Worm (Caenorhabditis elegans) whole organism, late embryonic: ENCODE measurements around the gene BE10.3.

ENCODE experiments used
- K02D7.2 ChIP-seq: sonication (generic microtip); optimal IDR thresholded peaks from 2 replicates; lab custom pipeline; 2017; ENCODE audit warnings: mild to moderate bottlenecking, missing genetic modification characterization, missing compliant biosample characterization
- ahr-1 ChIP-seq: sonication (generic microtip); optimal IDR thresholded peaks from 2 replicates; lab custom pipeline; 2016; ENCODE audit warnings: missing genetic modification characterization, missing compliant biosample characterization
- ceh-18 ChIP-seq: sonication (generic microtip); optimal IDR thresholded peaks from 2 replicates; lab custom pipeline; 2016; ENCODE audit warnings: missing genetic modification characterization, missing compliant biosample characterization
- ceh-19 ChIP-seq: fragments of 200-800 bp; sonication (Bioruptor generic); optimal IDR thresholded peaks from 2 replicates; lab custom pipeline; 2018; ENCODE audit warnings: mild to moderate bottlenecking, missing genetic modification characterization, missing compliant biosample characterization
- ceh-24 ChIP-seq: sonication (generic microtip); optimal IDR thresholded peaks from 2 replicates; lab custom pipeline; 2016; ENCODE audit warnings: mild to moderate bottlenecking, missing genetic modification characterization, missing compliant biosample characterization
- ceh-30 ChIP-seq: fragments of 150-350 bp; optimal IDR thresholded peaks from 2 replicates; lab custom pipeline; 2014; ENCODE audit warnings: missing biosample characterization, missing genetic modification characterization
- ceh-6 ChIP-seq: fragments of 200-800 bp; sonication (Bioruptor generic); optimal IDR thresholded peaks from 2 replicates; lab custom pipeline; 2018; ENCODE audit warnings: mild to moderate bottlenecking, missing genetic modification characterization, missing compliant biosample characterization
- ceh-9 ChIP-seq: sonication (generic microtip); optimal IDR thresholded peaks from 2 replicates; lab custom pipeline; 2016; ENCODE audit warnings: mild to moderate bottlenecking, missing genetic modification characterization, inconsistent platforms, missing compliant biosample characterization
- ets-4 ChIP-seq: sonication (generic microtip); optimal IDR thresholded peaks from 2 replicates; lab custom pipeline; 2016; ENCODE audit warnings: missing genetic modification characterization, missing compliant biosample characterization
- fax-1 ChIP-seq: sonication (generic microtip); optimal IDR thresholded peaks from 2 replicates; lab custom pipeline; 2016; ENCODE audit warnings: missing genotype, missing genetic modification characterization, missing compliant biosample characterization
- gmeb-2 ChIP-seq: sonication (generic microtip); optimal IDR thresholded peaks from 2 replicates; lab custom pipeline; 2016; ENCODE audit warnings: missing genetic modification characterization, inconsistent platforms, missing compliant biosample characterization
- hlh-15 ChIP-seq: sonication (generic microtip); optimal IDR thresholded peaks from 2 replicates; lab custom pipeline; 2016; ENCODE audit warnings: missing genetic modification characterization, missing compliant biosample characterization
- hlh-30 ChIP-seq: sonication (generic microtip); optimal IDR thresholded peaks from 2 replicates; lab custom pipeline; 2017; ENCODE audit warnings: antibody characterized with exemption, missing genetic modification characterization, missing compliant biosample characterization; ENCODE audit not compliant: insufficient read depth
- hlh-6 ChIP-seq: sonication (generic microtip); optimal IDR thresholded peaks from 2 replicates; lab custom pipeline; 2016; ENCODE audit warnings: missing genotype, missing genetic modification characterization, missing compliant biosample characterization
- lim-6 ChIP-seq: sonication (generic microtip); optimal IDR thresholded peaks from 2 replicates; lab custom pipeline; 2016; ENCODE audit warnings: missing genetic modification characterization, missing compliant biosample characterization
- lin-11 ChIP-seq: fragments of 200-800 bp; sonication (Bioruptor generic); optimal IDR thresholded peaks from 2 replicates; lab custom pipeline; 2018; ENCODE audit warnings: mild to moderate bottlenecking, missing genetic modification characterization, missing compliant biosample characterization
- nfya-1 ChIP-seq: sonication (generic microtip); optimal IDR thresholded peaks from 2 replicates; lab custom pipeline; 2017; ENCODE audit warnings: missing genetic modification characterization, mild to moderate bottlenecking, missing compliant biosample characterization, antibody characterized with exemption, moderate library complexity
- nhr-232 ChIP-seq: sonication (generic microtip); optimal IDR thresholded peaks from 2 replicates; lab custom pipeline; 2016; ENCODE audit warnings: missing genetic modification characterization, missing compliant biosample characterization
- pag-3 ChIP-seq: sonication (generic microtip); optimal IDR thresholded peaks from 2 replicates; lab custom pipeline; 2016; ENCODE audit warnings: missing compliant biosample characterization, missing genetic modification characterization, borderline replicate concordance
- pat-9 ChIP-seq: fragments of 200-800 bp; sonication (Bioruptor generic); optimal IDR thresholded peaks from 2 replicates; lab custom pipeline; 2018; ENCODE audit warnings: mild to moderate bottlenecking, missing genetic modification characterization, moderate library complexity, missing compliant biosample characterization
- pha-2 ChIP-seq: sonication (generic microtip); optimal IDR thresholded peaks from 2 replicates; lab custom pipeline; 2017; ENCODE audit warnings: mild to moderate bottlenecking, missing genetic modification characterization, missing compliant biosample characterization
- pha-4 ChIP-seq: fragments of 150-350 bp; optimal IDR thresholded peaks from 2 replicates; lab custom pipeline; 2018; ENCODE audit warnings: missing biosample characterization, missing genetic modification reagents, missing genetic modification characterization
- pros-1 ChIP-seq: fragments of 150-350 bp; optimal IDR thresholded peaks from 2 replicates; lab custom pipeline; 2014; ENCODE audit warnings: missing biosample characterization, missing genetic modification reagents, missing genetic modification characterization
- ref-2 ChIP-seq: sonication (generic microtip); optimal IDR thresholded peaks from 2 replicates; lab custom pipeline; 2016; ENCODE audit warnings: missing genetic modification characterization, missing compliant biosample characterization
- rnt-1 ChIP-seq: sonication (generic microtip); optimal IDR thresholded peaks from 2 replicates; lab custom pipeline; 2016; ENCODE audit warnings: missing genetic modification characterization, missing compliant biosample characterization
- sox-2 ChIP-seq: fragments of 200-800 bp; sonication (Bioruptor generic); IDR thresholded peaks from 2 replicates; pipeline ENCODE4 v1.3.6; 2022; ENCODE audit warnings: missing genetic modification reagents, missing genetic modification characterization, missing compliant biosample characterization
- tbx-7 ChIP-seq: sonication (generic microtip); optimal IDR thresholded peaks from 2 replicates; lab custom pipeline; 2016; ENCODE audit warnings: missing genotype, missing genetic modification characterization, missing compliant biosample characterization
- ttx-3 ChIP-seq: sonication (generic microtip); optimal IDR thresholded peaks from 2 replicates; lab custom pipeline; 2016; ENCODE audit warnings: missing genetic modification reagents, missing genetic modification characterization, missing compliant biosample characterization
- unc-3 ChIP-seq, 2 experiments: fragments of 200-800 bp in 1 of 2; sonication (Bioruptor generic) in 1 of 2; sonication (generic microtip) in 1 of 2; conservative IDR thresholded peaks in 1 of 2; optimal IDR thresholded peaks in 1 of 2; 2 replicates each; pipeline versions ENCODE4 v1.3.6 to Lab custom; 2016 to 2022; ENCODE audit warnings: missing compliant biosample characterization in 2 of 2, missing genetic modification characterization in 2 of 2, missing genetic modification reagents in 1 of 2
- unc-42 ChIP-seq: sonication (generic microtip); optimal IDR thresholded peaks from 2 replicates; lab custom pipeline; 2016; ENCODE audit warnings: missing genotype, missing genetic modification characterization, missing compliant biosample characterization
- unc-55 ChIP-seq: sonication (generic microtip); optimal IDR thresholded peaks from 2 replicates; lab custom pipeline; 2017; ENCODE audit warnings: missing biosample characterization, missing genetic modification reagents, missing genetic modification characterization
- unc-86 ChIP-seq: sonication (generic microtip); optimal IDR thresholded peaks from 2 replicates; lab custom pipeline; 2016; ENCODE audit warnings: missing genetic modification characterization, missing compliant biosample characterization
- ztf-16 ChIP-seq: sonication (generic microtip); optimal IDR thresholded peaks from 2 replicates; lab custom pipeline; 2017; ENCODE audit warnings: missing genetic modification characterization, missing compliant biosample characterization

BE10.3 gene

DNA sequence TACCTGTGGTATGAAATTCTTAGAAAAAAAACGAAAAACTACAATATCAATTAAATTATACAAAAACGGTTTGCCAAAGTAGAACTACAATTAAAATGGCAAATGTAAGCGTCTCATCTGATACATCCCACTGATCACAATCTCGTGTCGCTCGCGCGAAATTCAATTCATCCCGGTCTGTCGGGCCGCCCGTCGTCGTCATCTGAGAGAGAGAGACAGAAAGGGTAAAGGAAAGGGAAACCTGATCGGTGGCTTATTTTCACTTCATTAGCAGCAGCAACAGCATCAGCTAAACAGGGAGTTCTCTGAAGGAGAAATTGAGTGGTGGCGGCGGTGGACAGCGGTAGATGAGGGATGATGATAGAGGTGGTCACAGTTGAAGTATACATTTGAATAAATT, 7.3 kb upstream of the BE10.3 start:
- peak; percentile 69 for TF ChIP-seq rnt-1 (tag; lab: Kevin White, UChicago)
- TF ChIP-seq lin-11 (tag; lab: Kevin White, UChicago) = no peak

ce11 chrIII:12806712-12807111, 1.1 kb upstream of the BE10.3 start, which contains the start of gene BE10.5:
BE10.5 (minus strand) TSS chrIII:12806812.
- no peak for TF ChIP-seq tbx-7 (tag; lab: Kevin White, UChicago)
- TF ChIP-seq unc-86 (tag; lab: Kevin White, UChicago) = no peak
- TF ChIP-seq gmeb-2 = no peak
- TF ChIP-seq nfya-1 (tag; lab: Kevin White, UChicago) = no peak
- no peak for TF ChIP-seq ttx-3 (tag; lab: Kevin White, UChicago)
- TF ChIP-seq ceh-18 = no peak
- no peak for TF ChIP-seq unc-3 (GFP tag; conservative IDR thresholded peaks at IDR 0.05; lab: Robert Waterston, UW)
- TF ChIP-seq unc-3 (tag; optimal IDR thresholded peaks at IDR 0.05; lab: Kevin White, UChicago) = no peak
- no peak for TF ChIP-seq ref-2
- TF ChIP-seq ceh-6 = no peak
- TF ChIP-seq unc-42 (tag; lab: Kevin White, UChicago) = no peak

ce11 chrIII:12813193-12813592, 5.4 kb downstream of the BE10.3 start, which contains the start of gene BE10.4:
BE10.4 (plus strand) TSS chrIII:12813493.
- TF ChIP-seq unc-55 (no peak), lim-6 (no peak), ztf-16 (tag; lab: Kevin White, UChicago) (no peak), ets-4 (tag; lab: Kevin White, UChicago) (no peak), sox-2 (GFP tag; lab: Robert Waterston, UW) (no peak), pat-9 (tag; lab: Kevin White, UChicago) (no peak), ceh-24 (no peak), pros-1 (tag; lab: Kevin White, UChicago) (no peak), pha-2 (tag; lab: Kevin White, UChicago) (no peak), K02D7.2 (tag; lab: Kevin White, UChicago) (no peak), hlh-30 (tag; lab: Kevin White, UChicago) (no peak), pag-3 (tag; lab: Kevin White, UChicago) (no peak), fax-1 (tag; lab: Kevin White, UChicago) (no peak), ahr-1 (tag; lab: Kevin White, UChicago) (no peak), hlh-15 (tag; lab: Kevin White, UChicago) (no peak)

- TF ChIP-seq ceh-9 (tag; lab: Kevin White, UChicago) = no peak
- no peak for TF ChIP-seq ahr-1 (tag; lab: Kevin White, UChicago)
- peak; percentile 63 for TF ChIP-seq unc-42 (tag; lab: Kevin White, UChicago)
- TF ChIP-seq ttx-3 (tag; lab: Kevin White, UChicago) = no peak
- no peak for TF ChIP-seq hlh-6 (tag; lab: Kevin White, UChicago)
Measured at ce11 chrIII:12818050-12818738, 10.4 kb downstream of the BE10.3 start, which contains the start of gene arx-5. arx-5 (minus strand) TSS chrIII:12818100.

ce11 chrIII:12819148-12819547, 11.3 kb downstream of the BE10.3 start:
- TF ChIP-seq nhr-232 (tag; lab: Kevin White, UChicago) (no peak), sox-2 (GFP tag; lab: Robert Waterston, UW) (no peak), ceh-30 (tag; lab: Kevin White, UChicago) (no peak), ceh-18 (no peak), pha-4 (tag; lab: Kevin White, UChicago) (no peak), gmeb-2 (no peak), unc-55 (no peak), ceh-19 (GFP tag; lab: Kevin White, UChicago) (no peak)
